Worm (Caenorhabditis elegans) whole organism, L2 larva: ENCODE results near the gene npax-4.
A peak's percentile ranks its signal among the peaks of the same experiment; 100 is the strongest.

Experiments used
- C34F6.9 ChIP-seq: fragments of 150-350 bp; optimal IDR thresholded peaks from 2 replicates; lab custom pipeline; 2014; ENCODE audit warnings: missing biosample characterization, missing genetic modification characterization
- F13H6.1 ChIP-seq: sonication (generic microtip); optimal IDR thresholded peaks from 2 replicates; lab custom pipeline; 2016; ENCODE audit warnings: missing genetic modification characterization, missing compliant biosample characterization
- Y55F3AM.14 ChIP-seq: fragments of 200-800 bp; sonication (Bioruptor generic); optimal IDR thresholded peaks from 2 replicates; lab custom pipeline; 2018; ENCODE audit warnings: mild to moderate bottlenecking, missing genetic modification characterization, missing compliant biosample characterization
- alr-1 ChIP-seq: fragments of 150-350 bp; optimal IDR thresholded peaks from 2 replicates; lab custom pipeline; 2014; ENCODE audit warnings: missing biosample characterization, missing genetic modification characterization
- blmp-1 ChIP-seq: sonication (generic microtip); optimal IDR thresholded peaks from 2 replicates; lab custom pipeline; 2017; ENCODE audit warnings: missing genetic modification characterization, mild to moderate bottlenecking, missing compliant biosample characterization, antibody characterized with exemption, moderate library complexity; ENCODE audit not compliant: insufficient read depth
- ceh-16 ChIP-seq: fragments of 150-350 bp; optimal IDR thresholded peaks from 2 replicates; lab custom pipeline; 2014; ENCODE audit warnings: missing biosample characterization, missing genetic modification characterization
- ceh-82 ChIP-seq: fragments of 150-350 bp; optimal IDR thresholded peaks from 2 replicates; lab custom pipeline; 2014; ENCODE audit warnings: missing biosample characterization, missing genetic modification characterization
- crh-2 ChIP-seq: sonication (generic microtip); optimal IDR thresholded peaks from 2 replicates; lab custom pipeline; 2017; ENCODE audit warnings: missing biosample characterization, missing genetic modification characterization
- dmd-4 ChIP-seq: sonication (generic microtip); optimal IDR thresholded peaks from 2 replicates; lab custom pipeline; 2017; ENCODE audit warnings: missing biosample characterization, missing genetic modification characterization
- egl-27 ChIP-seq: sonication (generic microtip); optimal IDR thresholded peaks from 3 replicates; lab custom pipeline; 2017; ENCODE audit warnings: missing biosample characterization, missing genetic modification reagents, missing genetic modification characterization
- fos-1 ChIP-seq: fragments of 150-350 bp; optimal IDR thresholded peaks from 2 replicates; lab custom pipeline; 2014; ENCODE audit warnings: missing biosample characterization, missing genetic modification characterization
- gmeb-1 ChIP-seq: fragments of 150-350 bp; optimal IDR thresholded peaks from 2 replicates; lab custom pipeline; 2014; ENCODE audit warnings: missing biosample characterization, missing genetic modification characterization
- lin-13 ChIP-seq: fragments of 150-350 bp; optimal IDR thresholded peaks from 2 replicates; lab custom pipeline; 2014; ENCODE audit warnings: missing biosample characterization, missing genetic modification reagents, missing genetic modification characterization
- lin-39 ChIP-seq: fragments of 150-350 bp; optimal IDR thresholded peaks from 2 replicates; lab custom pipeline; 2014; ENCODE audit warnings: missing biosample characterization, missing genetic modification reagents, missing genetic modification characterization
- lsy-2 ChIP-seq, 2 experiments: fragments of 150-350 bp in 1 of 2; sonication (generic microtip) in 1 of 2; optimal IDR thresholded peaks; 2 replicates each; lab custom pipeline; 2014 to 2017; ENCODE audit warnings: missing biosample characterization in 2 of 2, missing genetic modification characterization in 2 of 2
- mab-5 ChIP-seq: fragments of 150-350 bp; optimal IDR thresholded peaks from 2 replicates; lab custom pipeline; 2014; ENCODE audit warnings: missing biosample characterization, missing genetic modification characterization
- mbf-1 ChIP-seq: sonication (generic microtip); optimal IDR thresholded peaks from 2 replicates; lab custom pipeline; 2017; ENCODE audit warnings: missing biosample characterization, missing genetic modification characterization
- mdl-1 ChIP-seq, 2 experiments: fragments of 150-350 bp in 1 of 2; sonication (generic microtip) in 1 of 2; optimal IDR thresholded peaks; 2 replicates each; lab custom pipeline; 2017; ENCODE audit warnings: missing biosample characterization in 2 of 2, missing genetic modification characterization in 2 of 2
- nhr-21 ChIP-seq: fragments of 150-350 bp; optimal IDR thresholded peaks from 2 replicates; lab custom pipeline; 2014; ENCODE audit warnings: missing biosample characterization, missing genetic modification characterization
- nhr-237 ChIP-seq: fragments of 150-350 bp; optimal IDR thresholded peaks from 2 replicates; lab custom pipeline; 2014; ENCODE audit warnings: missing biosample characterization, missing genetic modification characterization
- nhr-25 ChIP-seq: fragments of 150-350 bp; sonication (generic microtip); optimal IDR thresholded peaks from 3 replicates; lab custom pipeline; 2014; ENCODE audit warnings: missing biosample characterization, missing genetic modification characterization
- sem-4 ChIP-seq: fragments of 150-350 bp; optimal IDR thresholded peaks from 2 replicates; lab custom pipeline; 2014; ENCODE audit warnings: missing biosample characterization, missing genetic modification reagents, missing genetic modification characterization
- skn-1 ChIP-seq: sonication (generic microtip); optimal IDR thresholded peaks from 2 replicates; lab custom pipeline; 2017; ENCODE audit warnings: missing biosample characterization, missing genetic modification characterization
- sma-3 ChIP-seq: sonication (generic microtip); optimal IDR thresholded peaks from 2 replicates; lab custom pipeline; 2016; ENCODE audit warnings: missing genetic modification reagents, missing genetic modification characterization, missing compliant biosample characterization
- sma-9 ChIP-seq, 2 experiments: fragments of 150-350 bp in 1 of 2; sonication (generic microtip) in 1 of 2; optimal IDR thresholded peaks; 2 replicates each; lab custom pipeline; 2014 to 2016; ENCODE audit warnings: missing genetic modification characterization in 2 of 2, mild to moderate bottlenecking in 1 of 2, missing biosample characterization in 1 of 2, missing compliant biosample characterization in 1 of 2, missing genetic modification reagents in 1 of 2, moderate library complexity in 1 of 2
- snpc-4 ChIP-seq: fragments of 150-350 bp; optimal IDR thresholded peaks from 2 replicates; lab custom pipeline; 2014; ENCODE audit warnings: missing biosample characterization, missing genetic modification characterization
- unc-55 ChIP-seq: fragments of 150-350 bp; sonication (generic microtip); optimal IDR thresholded peaks from 3 replicates; lab custom pipeline; 2014; ENCODE audit warnings: missing biosample characterization, missing genetic modification reagents, missing genetic modification characterization
- unc-62 ChIP-seq: fragments of 150-350 bp; optimal IDR thresholded peaks from 2 replicates; lab custom pipeline; 2014; ENCODE audit warnings: missing biosample characterization, missing genetic modification reagents, missing genetic modification characterization
- zag-1 ChIP-seq: fragments of 150-350 bp; optimal IDR thresholded peaks from 2 replicates; lab custom pipeline; 2014; ENCODE audit warnings: missing biosample characterization, missing genetic modification characterization
- ztf-1 ChIP-seq: fragments of 200-800 bp; sonication (Bioruptor generic); conservative IDR thresholded peaks from 2 replicates; pipeline ENCODE4 v1.3.6; 2022; ENCODE audit warnings: missing genetic modification characterization, missing compliant biosample characterization

Gene npax-4

DNA sequence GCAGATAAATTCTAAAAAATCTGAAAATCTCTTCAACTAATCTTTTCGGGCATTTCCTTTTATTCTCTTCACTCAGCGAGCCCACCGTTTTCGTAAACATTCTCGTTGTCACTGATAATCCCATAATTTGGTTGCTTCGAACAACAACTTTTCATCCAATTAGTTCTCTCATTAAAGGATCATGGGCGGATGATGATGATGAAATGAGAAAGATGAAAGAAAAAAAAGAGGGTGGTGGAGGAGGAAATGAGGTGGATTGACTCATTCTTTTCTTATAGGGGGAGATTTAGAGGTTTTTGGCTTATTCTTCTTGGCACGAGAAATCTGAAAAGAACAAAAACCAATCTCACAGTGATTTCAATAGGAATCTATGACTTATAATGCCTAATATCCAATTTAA, 41.5 kb upstream of the npax-4 start:
- TF ChIP-seq sma-9 (GFP tag; optimal IDR thresholded peaks at IDR 0.05; lab: Kevin White, UChicago): peak; percentile 0
- TF ChIP-seq sma-9 (tag; optimal IDR thresholded peaks at IDR 0.05; lab: Kevin White, UChicago): no peak
- peak; percentile 14 for TF ChIP-seq fos-1 (tag; lab: Kevin White, UChicago)
- no peak for TF ChIP-seq egl-27
- peak; percentile 35 for TF ChIP-seq C34F6.9 (tag; lab: Kevin White, UChicago)

DNA sequence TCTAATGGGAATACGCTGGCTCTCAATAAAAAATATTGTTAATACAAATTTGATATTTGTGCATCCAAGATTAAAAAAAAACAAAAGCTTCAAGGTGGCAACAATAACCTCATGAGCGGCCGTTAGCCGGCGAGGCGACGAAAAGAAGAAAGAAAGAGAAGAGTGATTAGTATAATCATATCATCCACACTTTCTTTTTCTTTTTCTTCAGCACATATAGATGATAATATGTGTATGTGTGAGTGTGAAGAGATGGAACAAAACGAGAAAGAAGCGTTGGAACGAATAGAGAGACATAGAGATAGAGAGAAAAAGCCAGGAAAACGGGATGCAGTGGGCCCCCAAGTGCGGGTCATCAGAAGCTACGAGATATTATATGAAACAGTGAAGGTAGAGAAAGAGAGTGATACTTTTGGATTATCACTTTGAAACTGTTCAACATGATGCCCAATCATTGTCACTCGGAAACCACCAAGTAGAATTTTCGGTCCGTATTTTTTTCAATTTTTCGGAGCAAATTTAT, 40.6 kb upstream of the npax-4 start:
- TF ChIP-seq ceh-82 (tag; lab: Kevin White, UChicago): no peak
- TF ChIP-seq sma-3 (GFP tag; lab: Kevin White, UChicago): no peak
- peak; percentile 13 for TF ChIP-seq nhr-21
- peak; percentile 38 for TF ChIP-seq F13H6.1 (tag; lab: Kevin White, UChicago)
- TF ChIP-seq lin-13 (GFP tag; lab: Kevin White, UChicago): peak; percentile 29
- no peak for TF ChIP-seq egl-27
- TF ChIP-seq ztf-1 (GFP tag; lab: Robert Waterston, UW): no peak
- TF ChIP-seq sma-9 (GFP tag; optimal IDR thresholded peaks at IDR 0.05; lab: Kevin White, UChicago): peak; percentile 28
- TF ChIP-seq sma-9 (tag; optimal IDR thresholded peaks at IDR 0.05; lab: Kevin White, UChicago): no peak
- no peak for TF ChIP-seq skn-1 (tag; lab: Kevin White, UChicago)
- no peak for TF ChIP-seq dmd-4
- no peak for TF ChIP-seq snpc-4 (tag; lab: Kevin White, UChicago)
- peak; percentile 28 for TF ChIP-seq C34F6.9 (tag; lab: Kevin White, UChicago)
- no peak for TF ChIP-seq ceh-16 (tag; lab: Kevin White, UChicago)
- TF ChIP-seq unc-55 (GFP tag; lab: Kevin White, UChicago): peak; percentile 6
- peak in 1 of 2 experiments; percentile 49 for TF ChIP-seq lsy-2 (tag; optimal IDR thresholded peaks at IDR 0.05; lab: Kevin White, UChicago)
- TF ChIP-seq sem-4: no peak
- TF ChIP-seq mab-5: no peak
- no peak for TF ChIP-seq blmp-1 (tag; lab: Kevin White, UChicago)
- TF ChIP-seq fos-1 (tag; lab: Kevin White, UChicago): peak; percentile 12
- TF ChIP-seq crh-2: peak; percentile 4

- TF ChIP-seq sem-4: no peak
- TF ChIP-seq mdl-1 (tag; optimal IDR thresholded peaks at IDR 0.05; lab: Kevin White, UChicago): no peak
- no peak for TF ChIP-seq nhr-25 (tag; lab: Kevin White, UChicago)
- no peak for TF ChIP-seq zag-1 (tag; lab: Kevin White, UChicago)
- no peak for TF ChIP-seq nhr-237 (tag; lab: Kevin White, UChicago)
Observed at ce11 chrIV:8918790-8919189, 39.1 kb upstream of the npax-4 start, which contains the start of gene rap-1. rap-1 (minus strand) TSS chrIV:8918890.

ce11 chrIV:8916010-8916409, 36.3 kb upstream of the npax-4 start, which contains the start of gene C27B7.9:
C27B7.9 (minus strand) TSS chrIV:8916110.
- no peak for TF ChIP-seq unc-62 (GFP tag; lab: Kevin White, UChicago)
- TF ChIP-seq F13H6.1 (tag; lab: Kevin White, UChicago): no peak
- no peak for TF ChIP-seq mab-5
- no peak for TF ChIP-seq lin-13 (GFP tag; lab: Kevin White, UChicago)

- TF ChIP-seq Y55F3AM.14 (GFP tag; lab: Kevin White, UChicago) (no peak), sma-3 (GFP tag; lab: Kevin White, UChicago) (peak; percentile 67), skn-1 (tag; lab: Kevin White, UChicago) (no peak)
Observed at ce11 chrIV:8914187-8914586, 34.5 kb upstream of the npax-4 start.

ce11 chrIV:8906743-8907142, 27.0 kb upstream of the npax-4 start, which contains the start of gene C27B7.7:
C27B7.7 (plus strand) TSS chrIV:8907043.
- TF ChIP-seq lin-39 (tag; lab: Kevin White, UChicago) (no peak), gmeb-1 (tag; lab: Kevin White, UChicago) (no peak), nhr-21 (no peak), nhr-25 (tag; lab: Kevin White, UChicago) (no peak), zag-1 (tag; lab: Kevin White, UChicago) (no peak), alr-1 (no peak), unc-62 (GFP tag; lab: Kevin White, UChicago) (no peak), sma-3 (GFP tag; lab: Kevin White, UChicago) (no peak), mbf-1 (tag; lab: Kevin White, UChicago) (no peak)
